Worm (Caenorhabditis elegans) whole organism, L1 larva: ENCODE measurements around the gene F28H6.7.

Experiments
- Y116A8C.19 ChIP-seq: sonication (generic microtip); optimal IDR thresholded peaks from 2 replicates; lab custom pipeline; 2016; ENCODE audit warnings: missing compliant biosample characterization, missing genetic modification characterization, borderline replicate concordance
- aha-1 ChIP-seq: fragments of 150-350 bp; optimal IDR thresholded peaks from 2 replicates; lab custom pipeline; 2014; ENCODE audit warnings: missing biosample characterization, missing genetic modification characterization
- alr-1 ChIP-seq: fragments of 200-800 bp; sonication (Bioruptor generic); optimal IDR thresholded peaks from 2 replicates; lab custom pipeline; 2018; ENCODE audit warnings: borderline replicate concordance, mild to moderate bottlenecking, missing genetic modification characterization, missing compliant biosample characterization
- aly-2 ChIP-seq: fragments of 150-350 bp; optimal IDR thresholded peaks from 2 replicates; lab custom pipeline; 2014; ENCODE audit warnings: missing biosample characterization, missing genetic modification characterization
- blmp-1 ChIP-seq: fragments of 150-350 bp; optimal IDR thresholded peaks from 2 replicates; lab custom pipeline; 2014; ENCODE audit warnings: missing biosample characterization, missing genetic modification characterization
- ceh-8 ChIP-seq: fragments of 200-800 bp; sonication (Bioruptor generic); optimal IDR thresholded peaks from 2 replicates; lab custom pipeline; 2018; ENCODE audit warnings: mild to moderate bottlenecking, missing genetic modification characterization, moderate library complexity, missing compliant biosample characterization
- efl-1 ChIP-seq, 4 experiments: fragments of 150-350 bp; optimal IDR thresholded peaks in 3 of 4; peaks in 1 of 4; 1 replicate in 1 of 4; 2 replicates in 3 of 4; lab custom pipeline; 2014; ENCODE audit warnings: missing biosample characterization in 2 of 4, missing genetic modification characterization in 2 of 4, missing genetic modification reagents in 2 of 4
- egl-27 ChIP-seq, 2 experiments: fragments of 150-350 bp in 1 of 2; sonication (generic microtip); optimal IDR thresholded peaks; 3 replicates each; lab custom pipeline; 2017 to 2018; ENCODE audit warnings: missing biosample characterization in 2 of 2, missing genetic modification characterization in 2 of 2, missing genetic modification reagents in 2 of 2
- elt-2 ChIP-seq: sonication (generic microtip); optimal IDR thresholded peaks from 2 replicates; lab custom pipeline; 2016; ENCODE audit warnings: missing genetic modification characterization, mild to moderate bottlenecking, inconsistent platforms, missing compliant biosample characterization, missing genetic modification reagents
- elt-3 ChIP-seq, 6 experiments: fragments of 150-350 bp in 1 of 6; sonication (generic microtip); optimal IDR thresholded peaks; 2 replicates each; lab custom pipeline; 2017 to 2018; ENCODE audit warnings: missing biosample characterization in 6 of 6, missing genetic modification characterization in 6 of 6, inconsistent platforms in 1 of 6
- irx-1 ChIP-seq: sonication (generic microtip); optimal IDR thresholded peaks from 2 replicates; lab custom pipeline; 2016; ENCODE audit warnings: missing genetic modification characterization, missing compliant biosample characterization
- isw-1 ChIP-seq: fragments of 200-800 bp; sonication (Bioruptor generic); IDR thresholded peaks from 2 replicates; pipeline ENCODE4 v1.3.6; 2022; ENCODE audit warnings: missing genetic modification characterization, missing compliant biosample characterization
- lin-14 ChIP-seq: fragments of 200-800 bp; sonication (Bioruptor generic); optimal IDR thresholded peaks from 2 replicates; lab custom pipeline; 2018; ENCODE audit warnings: mild to moderate bottlenecking, missing genetic modification characterization, moderate library complexity, missing compliant biosample characterization
- lin-35 ChIP-seq, 2 experiments: fragments of 150-350 bp; optimal IDR thresholded peaks; 2 replicates each; lab custom pipeline; 2014; ENCODE audit warnings: missing biosample characterization in 2 of 2, missing genetic modification characterization in 2 of 2, missing genetic modification reagents in 2 of 2
- lir-3 ChIP-seq: sonication (generic microtip); optimal IDR thresholded peaks from 2 replicates; lab custom pipeline; 2016; ENCODE audit warnings: mild to moderate bottlenecking, missing genetic modification characterization, moderate library complexity, missing compliant biosample characterization; ENCODE audit not compliant: poor library complexity
- lsy-2 ChIP-seq, 2 experiments: fragments of 150-350 bp; optimal IDR thresholded peaks; 2 replicates each; lab custom pipeline; 2014; ENCODE audit warnings: missing biosample characterization in 2 of 2, missing genetic modification characterization in 2 of 2
- mab-9 ChIP-seq: fragments of 200-800 bp; sonication (Bioruptor generic); IDR thresholded peaks from 2 replicates; pipeline ENCODE4 v1.3.6; 2022; ENCODE audit warnings: missing genetic modification reagents, missing genetic modification characterization, missing compliant biosample characterization
- mep-1 ChIP-seq: fragments of 150-350 bp; optimal IDR thresholded peaks from 2 replicates; lab custom pipeline; 2014; ENCODE audit warnings: missing biosample characterization, missing genetic modification characterization
- nhr-20 ChIP-seq: sonication (generic microtip); optimal IDR thresholded peaks from 2 replicates; lab custom pipeline; 2016; ENCODE audit warnings: mild to moderate bottlenecking, missing genetic modification characterization, missing compliant biosample characterization
- nhr-237 ChIP-seq: fragments of 150-350 bp; optimal IDR thresholded peaks from 2 replicates; lab custom pipeline; 2014; ENCODE audit warnings: missing biosample characterization, missing genetic modification characterization
- nhr-28 ChIP-seq: fragments of 150-350 bp; optimal IDR thresholded peaks from 2 replicates; lab custom pipeline; 2014; ENCODE audit warnings: missing biosample characterization, missing genetic modification characterization
- nhr-47 ChIP-seq: sonication (generic microtip); optimal IDR thresholded peaks from 2 replicates; lab custom pipeline; 2016; ENCODE audit warnings: mild to moderate bottlenecking, missing genetic modification characterization, moderate library complexity, missing compliant biosample characterization
- nhr-71 ChIP-seq: sonication (generic microtip); optimal IDR thresholded peaks from 2 replicates; lab custom pipeline; 2016; ENCODE audit warnings: mild to moderate bottlenecking, missing genetic modification characterization, moderate library complexity, missing compliant biosample characterization
- nhr-84 ChIP-seq: sonication (generic microtip); optimal IDR thresholded peaks from 2 replicates; lab custom pipeline; 2017; ENCODE audit warnings: missing biosample characterization, missing genetic modification characterization
- nhr-85 ChIP-seq: sonication (generic microtip); peaks from one replicate; lab custom pipeline; 2016; ENCODE audit warnings: missing genetic modification characterization, inconsistent platforms, missing compliant biosample characterization
- nhr-90 ChIP-seq: sonication (generic microtip); optimal IDR thresholded peaks from 2 replicates; lab custom pipeline; 2016; ENCODE audit warnings: mild to moderate bottlenecking, missing genetic modification characterization, missing compliant biosample characterization; ENCODE audit not compliant: poor library complexity
- pax-3 ChIP-seq: fragments of 200-800 bp; sonication (Bioruptor generic); optimal IDR thresholded peaks from 2 replicates; lab custom pipeline; 2018; ENCODE audit warnings: mild to moderate bottlenecking, missing genetic modification characterization, moderate library complexity, missing compliant biosample characterization
- pqm-1 ChIP-seq: sonication (generic microtip); optimal IDR thresholded peaks from 3 replicates; lab custom pipeline; 2017; ENCODE audit warnings: missing biosample characterization, missing genetic modification characterization
- rnt-1 ChIP-seq: sonication (generic microtip); optimal IDR thresholded peaks from 2 replicates; lab custom pipeline; 2016; ENCODE audit warnings: mild to moderate bottlenecking, missing genetic modification characterization, moderate library complexity, missing compliant biosample characterization
- snu-23 ChIP-seq: sonication (generic microtip); optimal IDR thresholded peaks from 2 replicates; lab custom pipeline; 2016; ENCODE audit warnings: missing genetic modification characterization, missing compliant biosample characterization
- swsn-7 ChIP-seq: sonication (generic microtip); optimal IDR thresholded peaks from 2 replicates; lab custom pipeline; 2016; ENCODE audit warnings: missing genetic modification characterization, missing compliant biosample characterization
- tlp-1 ChIP-seq: fragments of 150-350 bp; optimal IDR thresholded peaks from 2 replicates; lab custom pipeline; 2014; ENCODE audit warnings: missing biosample characterization, missing genetic modification characterization
- unc-30 ChIP-seq: sonication (generic microtip); optimal IDR thresholded peaks from 2 replicates; lab custom pipeline; 2017; ENCODE audit warnings: missing biosample characterization, missing genetic modification characterization
- xbp-1 ChIP-seq: sonication (generic microtip); optimal IDR thresholded peaks from 2 replicates; lab custom pipeline; 2016; ENCODE audit warnings: missing genetic modification characterization, missing compliant biosample characterization
- zip-4 ChIP-seq: fragments of 200-800 bp; sonication (Bioruptor generic); optimal IDR thresholded peaks from 2 replicates; lab custom pipeline; 2018; ENCODE audit warnings: mild to moderate bottlenecking, missing genetic modification characterization, moderate library complexity, missing compliant biosample characterization

F28H6.7 gene

DNA sequence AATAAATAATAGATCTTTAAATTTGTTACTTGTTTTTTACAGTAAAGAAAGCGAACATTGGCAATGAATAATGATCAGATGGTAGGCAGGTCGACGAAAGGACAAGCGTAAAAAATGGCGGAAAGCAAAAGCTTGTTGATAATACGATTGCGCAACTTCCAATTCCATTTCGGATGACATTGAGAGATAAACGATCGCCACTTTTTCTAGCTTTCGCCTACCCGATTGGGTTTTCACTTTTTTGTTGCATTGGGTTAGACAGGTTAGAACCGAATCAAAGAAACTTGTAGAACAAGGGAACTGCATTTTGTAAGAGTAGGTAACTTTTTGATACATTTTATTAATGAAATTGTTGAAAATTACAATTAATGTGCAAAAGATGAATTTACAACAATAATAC, 46.4 kb upstream of the F28H6.7 start:
- TF ChIP-seq Y116A8C.19 (tag; lab: Kevin White, UChicago) (no peak), blmp-1 (peak; percentile 98), mab-9 (no peak), aha-1 (tag; lab: Kevin White, UChicago) (no peak)
- TF ChIP-seq, all 84 proteins: peak for 1

DNA sequence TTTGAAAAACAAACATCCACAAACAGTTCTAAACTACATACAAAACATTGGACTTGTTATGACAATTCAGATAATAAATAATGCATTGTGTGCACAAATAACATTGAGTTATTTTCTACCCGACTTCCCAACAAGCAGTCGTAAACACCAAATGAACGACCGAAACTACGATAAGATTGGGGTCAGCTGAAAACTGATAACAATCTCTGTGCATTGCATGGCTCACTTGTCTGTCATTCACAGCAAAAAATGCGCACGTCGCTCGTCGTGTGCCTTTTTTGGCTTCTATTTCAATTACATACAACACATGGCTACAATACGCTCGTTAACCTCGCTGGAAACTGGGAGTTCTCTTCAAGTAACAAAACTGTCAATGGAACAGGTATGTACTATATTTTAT, 45.0 kb upstream of the F28H6.7 start, which contains the start of gene C33G3.4:
TSS of gene C33G3.4 (plus strand) at position 213 of the 400 bp plus-strand sequence.
- TF ChIP-seq elt-2 (peak; percentile 78), nhr-71 (tag; lab: Kevin White, UChicago) (no peak), aha-1 (tag; lab: Kevin White, UChicago) (no peak), aly-2 (tag; lab: Kevin White, UChicago) (no peak), lin-35 (GFP tag; optimal IDR thresholded peaks at IDR 0.05; lab: Kevin White, UChicago) (peak in 1 of 2 experiments; percentile 6)

DNA sequence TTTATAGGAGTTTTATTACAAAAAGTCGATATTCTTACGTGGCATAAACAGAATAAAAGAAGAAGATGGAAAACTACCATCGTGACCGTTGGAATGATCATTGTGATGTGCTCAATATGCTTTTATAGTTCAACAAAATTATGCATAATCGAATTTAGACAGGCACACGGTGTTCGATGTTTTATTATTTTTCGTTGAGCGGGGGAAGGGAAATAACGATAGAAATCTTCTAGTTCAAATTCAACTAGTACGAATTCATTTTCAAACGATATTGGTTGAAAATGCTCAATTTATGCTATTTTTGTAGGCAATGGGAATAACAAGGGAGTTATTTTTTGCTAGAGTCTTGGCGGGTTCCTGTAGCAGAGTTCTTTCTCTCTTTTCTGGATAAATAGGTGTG, 37.3 kb upstream of the F28H6.7 start, which contains the start of gene C33G3.5:
TSS of gene C33G3.5 (minus strand) at position 101 of the 400 bp plus-strand sequence.
- TF ChIP-seq pqm-1, result no peak
- no peak for TF ChIP-seq alr-1 (tag; lab: Kevin White, UChicago)
- TF ChIP-seq nhr-84 (tag; lab: Kevin White, UChicago), result no peak
- no peak for TF ChIP-seq aly-2 (tag; lab: Kevin White, UChicago)

DNA sequence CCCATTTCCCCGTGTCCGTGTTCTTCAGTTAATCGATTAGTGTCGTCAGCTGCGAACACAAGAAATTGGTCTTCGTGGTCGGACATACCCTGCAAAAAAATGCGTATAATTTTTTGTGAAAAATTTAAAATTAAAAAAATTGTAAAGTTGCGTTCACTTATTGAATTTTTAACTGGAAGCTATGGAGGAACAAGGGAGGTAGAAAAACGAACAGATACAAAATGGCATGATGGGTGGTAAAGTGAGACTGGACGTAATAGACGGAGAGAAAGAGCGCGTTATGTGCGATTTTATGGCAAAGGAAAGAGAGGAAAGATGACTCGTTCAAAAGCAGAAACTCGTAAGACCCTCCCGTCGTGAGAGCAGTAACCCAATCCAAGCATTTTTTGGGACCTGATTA, 31.7 kb upstream of the F28H6.7 start, which contains the start of gene C33G3.6:
TSS of gene C33G3.6 (minus strand) at position 101 of the 400 bp plus-strand sequence.
- no peak for TF ChIP-seq mab-9

DNA sequence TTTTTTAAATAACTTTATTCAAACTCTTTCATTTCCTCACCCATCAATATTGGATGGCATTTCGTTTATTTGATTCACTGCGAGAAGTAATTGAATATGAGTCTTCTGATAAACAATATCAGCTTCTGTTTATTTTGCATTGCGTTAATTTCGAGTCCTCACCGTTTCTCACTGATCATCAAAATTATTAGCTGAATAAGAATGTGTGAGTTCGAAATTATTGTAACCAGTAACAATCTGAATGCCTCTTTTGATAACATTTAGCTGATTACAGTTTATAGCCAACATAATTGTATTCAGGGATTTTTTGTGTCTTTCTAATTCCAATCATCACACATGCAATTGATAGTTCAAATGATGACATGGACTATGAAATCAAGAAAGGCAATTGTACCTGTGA, 30.7 kb upstream of the F28H6.7 start, which contains the start of gene F16B12.1:
TSS of gene F16B12.1 (plus strand) at position 301 of the 400 bp plus-strand sequence.
- no peak for TF ChIP-seq xbp-1
- TF ChIP-seq egl-27 (tag; optimal IDR thresholded peaks at IDR 0.05; lab: Kevin White, UChicago), result no peak
- TF ChIP-seq irx-1 (tag; lab: Kevin White, UChicago), result no peak
- TF ChIP-seq unc-30 (tag; lab: Kevin White, UChicago), result no peak
- TF ChIP-seq lin-35 (GFP tag; optimal IDR thresholded peaks at IDR 0.05; lab: Kevin White, UChicago), result no peak
- no peak for TF ChIP-seq isw-1 (GFP tag; lab: Robert Waterston, UW)
- TF ChIP-seq aha-1 (tag; lab: Kevin White, UChicago), result no peak
- TF ChIP-seq alr-1 (tag; lab: Kevin White, UChicago), result no peak
- no peak for TF ChIP-seq lin-14 (GFP tag; lab: Kevin White, UChicago)
- TF ChIP-seq pax-3 (tag; lab: Kevin White, UChicago), result no peak
- TF ChIP-seq nhr-20 (tag; lab: Kevin White, UChicago), result no peak

DNA sequence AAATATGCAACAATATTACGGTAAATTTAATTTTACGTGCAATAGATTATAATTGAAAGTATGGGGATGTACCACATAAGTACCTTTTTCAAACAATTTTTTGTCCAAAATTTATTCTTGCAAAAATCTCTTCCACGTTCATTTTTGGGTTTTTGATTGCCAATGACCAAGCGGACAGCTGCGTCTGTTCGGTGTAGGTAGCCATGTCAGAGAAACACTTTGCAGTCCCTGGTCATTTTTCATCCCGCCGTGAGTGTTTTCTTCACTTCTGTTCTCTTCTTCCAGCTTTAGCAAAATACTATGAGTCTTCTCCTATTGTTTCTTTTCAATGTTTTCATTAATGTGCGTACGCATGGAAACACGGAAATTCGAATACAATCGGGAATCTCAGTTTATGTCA, 25.8 kb upstream of the F28H6.7 start, which contains the start of gene dsl-4:
TSS of gene dsl-4 (plus strand) at position 301 of the 400 bp plus-strand sequence.
- TF ChIP-seq unc-30 (tag; lab: Kevin White, UChicago), result no peak
- TF ChIP-seq aly-2 (tag; lab: Kevin White, UChicago), result no peak

DNA sequence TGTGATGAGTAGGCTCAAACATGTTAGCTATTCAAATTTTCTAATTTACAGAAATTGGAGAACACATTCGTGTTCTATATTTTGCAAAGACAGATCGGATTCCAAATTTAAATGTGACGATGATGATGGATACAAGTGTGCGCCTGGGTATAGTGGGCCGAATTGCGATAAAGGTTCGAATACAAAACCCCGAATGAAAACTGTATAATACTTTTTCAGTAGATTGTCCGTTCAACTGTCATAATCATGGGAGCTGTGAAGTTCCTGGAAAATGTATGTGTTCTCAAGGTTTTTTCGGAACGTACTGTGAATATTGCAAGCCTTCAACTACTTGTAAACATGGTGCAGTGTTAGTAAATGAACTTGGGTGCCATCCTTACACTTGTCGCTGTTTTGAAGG, 24.9 kb upstream of the F28H6.7 start:
- TF ChIP-seq efl-1 (optimal IDR thresholded peaks at IDR 0.05; lab: Kevin White, UChicago) (no peak), efl-1 (GFP tag; optimal IDR thresholded peaks at IDR 0.05 in 1 of 2; lab: Kevin White, UChicago) (peak in 1 of 2 experiments; percentile 70), rnt-1 (tag; lab: Kevin White, UChicago) (no peak)

DNA sequence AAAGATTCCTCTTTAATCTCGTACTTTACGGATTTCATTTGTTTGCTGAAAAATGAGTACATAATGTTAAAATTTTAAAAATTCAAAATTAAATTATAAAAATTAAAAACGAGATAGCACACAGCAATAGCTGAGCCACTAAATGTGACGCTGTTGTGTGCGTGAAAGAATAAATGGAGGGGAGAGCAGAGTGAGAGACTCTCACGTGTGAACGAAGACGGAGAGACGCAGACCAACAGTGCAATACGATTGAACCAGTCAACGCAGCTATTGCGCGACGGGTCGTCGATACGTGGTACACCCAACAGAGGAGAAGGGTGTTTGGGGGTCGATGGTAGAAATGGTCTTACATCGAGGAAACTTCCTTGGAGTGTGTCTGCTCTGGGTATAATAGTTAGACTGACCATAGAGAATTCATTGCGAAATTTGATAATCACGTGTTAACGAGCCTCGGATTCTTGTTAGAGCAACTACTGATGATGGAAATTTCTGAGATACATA, 17.2 kb upstream of the F28H6.7 start, which contains the start of gene F16B12.4:
TSS of gene F16B12.4 (minus strand) at position 51 of the 501 bp plus-strand sequence.
- TF ChIP-seq nhr-28 (tag; lab: Kevin White, UChicago) (no peak), nhr-20 (tag; lab: Kevin White, UChicago) (no peak), lin-35 (GFP tag; optimal IDR thresholded peaks at IDR 0.05; lab: Kevin White, UChicago) (peak in 1 of 2 experiments; percentile 29), lsy-2 (tag; optimal IDR thresholded peaks at IDR 0.05; lab: Kevin White, UChicago) (no peak), nhr-47 (tag; lab: Kevin White, UChicago) (peak; percentile 16), lir-3 (tag; lab: Kevin White, UChicago) (no peak), nhr-237 (no peak), nhr-90 (tag; lab: Kevin White, UChicago) (no peak), swsn-7 (tag; lab: Kevin White, UChicago) (peak; percentile 13), efl-1 (optimal IDR thresholded peaks at IDR 0.05; lab: Kevin White, UChicago) (peak in 1 of 2 experiments; percentile 7), efl-1 (GFP tag; optimal IDR thresholded peaks at IDR 0.05 in 1 of 2; lab: Kevin White, UChicago) (peak in 1 of 2 experiments; percentile 3), nhr-85 (tag; lab: Kevin White, UChicago) (peak; percentile 1), mep-1 (tag; lab: Kevin White, UChicago) (peak; percentile 8), tlp-1 (tag; lab: Kevin White, UChicago) (no peak), zip-4 (GFP tag; lab: Kevin White, UChicago) (no peak), elt-3 (tag; optimal IDR thresholded peaks at IDR 0.05; lab: Kevin White, UChicago) (no peak), ceh-8 (GFP tag; lab: Kevin White, UChicago) (no peak), nhr-71 (tag; lab: Kevin White, UChicago) (peak; percentile 0), snu-23 (GFP tag; lab: Kevin White, UChicago) (peak; percentile 12)
